Fruit fly (Drosophila melanogaster) whole organism, embryonic: ENCODE measurements around the gene osp.

ENCODE experiments used
- Antp ChIP-seq: fragments of 200-800 bp; sonication (Bioruptor generic); optimal IDR thresholded peaks from 3 replicates; lab custom pipeline; 2016; ENCODE audit warnings: missing biosample characterization, missing genetic modification characterization
- B-H2 ChIP-seq: fragments of 200-800 bp; sonication (Bioruptor generic); optimal IDR thresholded peaks from 2 replicates; lab custom pipeline; 2018; ENCODE audit warnings: missing biosample characterization, mild to moderate bottlenecking, missing genetic modification characterization
- CG10274 ChIP-seq: fragments of 200-800 bp; sonication (Bioruptor generic); optimal IDR thresholded peaks from 3 replicates; lab custom pipeline; 2017; ENCODE audit warnings: missing biosample characterization, mild to moderate bottlenecking, missing genetic modification characterization
- CG10654 ChIP-seq: fragments of 200-800 bp; sonication (Bioruptor generic); optimal IDR thresholded peaks from 2 replicates; lab custom pipeline; 2016; ENCODE audit warnings: missing biosample characterization, missing genetic modification characterization
- CG12299 ChIP-seq: fragments of 200-800 bp; sonication (Bioruptor generic); optimal IDR thresholded peaks from 2 replicates; lab custom pipeline; 2018; ENCODE audit warnings: missing biosample characterization, mild to moderate bottlenecking, missing genetic modification characterization
- CG1233 ChIP-seq: fragments of 200-800 bp; sonication (Bioruptor generic); optimal IDR thresholded peaks from 4 replicates; lab custom pipeline; 2018; ENCODE audit warnings: missing biosample characterization, mild to moderate bottlenecking, missing genetic modification characterization
- CG12391 ChIP-seq: fragments of 200-800 bp; sonication (Bioruptor generic); optimal IDR thresholded peaks from 3 replicates; lab custom pipeline; 2018; ENCODE audit warnings: missing biosample characterization, mild to moderate bottlenecking, missing genetic modification characterization, moderate library complexity
- CG14860 ChIP-seq: fragments of 200-800 bp; sonication (Bioruptor generic); IDR thresholded peaks from 3 replicates; pipeline ENCODE4 v1.3.6; 2022; ENCODE audit warnings: missing biosample characterization, missing genetic modification characterization; ENCODE audit not compliant: partially characterized antibody
- CG15011 ChIP-seq: fragments of 200-800 bp; sonication (Bioruptor generic); optimal IDR thresholded peaks from 3 replicates; lab custom pipeline; 2018; ENCODE audit warnings: missing biosample characterization, mild to moderate bottlenecking, missing genetic modification characterization
- CG15269 ChIP-seq: fragments of 200-800 bp; sonication (Bioruptor generic); optimal IDR thresholded peaks from 2 replicates; lab custom pipeline; 2018; ENCODE audit warnings: missing biosample characterization, mild to moderate bottlenecking, missing genetic modification characterization, moderate library complexity
- CG15514 ChIP-seq: fragments of 200-800 bp; sonication (Bioruptor generic); optimal IDR thresholded peaks from 3 replicates; lab custom pipeline; 2017; ENCODE audit warnings: missing biosample characterization, missing genetic modification characterization, mild to moderate bottlenecking, moderate library complexity, missing genetic modification reagents
- CG17328 ChIP-seq: fragments of 200-800 bp; sonication (Bioruptor generic); IDR thresholded peaks from 2 replicates; pipeline ENCODE4 v1.3.6; 2022; ENCODE audit warnings: missing biosample characterization, missing genetic modification characterization
- CG17361 ChIP-seq: fragments of 200-800 bp; sonication (Bioruptor generic); IDR thresholded peaks from 3 replicates; pipeline ENCODE4 v1.3.6; 2022; ENCODE audit warnings: missing biosample characterization, missing genetic modification characterization
- CG33213 ChIP-seq: fragments of 200-800 bp; sonication (Bioruptor generic); optimal IDR thresholded peaks from 3 replicates; lab custom pipeline; 2016; ENCODE audit warnings: missing biosample characterization, missing genetic modification characterization
- CG3726 ChIP-seq: fragments of 200-800 bp; sonication (Bioruptor generic); IDR thresholded peaks from 3 replicates; pipeline ENCODE4, ENCODE4 v1.3.6; 2022; ENCODE audit warnings: missing biosample characterization, missing genetic modification characterization
- CG3847 ChIP-seq: fragments of 200-800 bp; sonication (Bioruptor generic); IDR thresholded peaks from 2 replicates; pipeline ENCODE4 v1.3.6; 2022; ENCODE audit warnings: missing biosample characterization, missing genetic modification characterization
- CG4282 ChIP-seq: fragments of 200-800 bp; sonication (Bioruptor generic); optimal IDR thresholded peaks from 2 replicates; lab custom pipeline; 2016; ENCODE audit warnings: missing biosample characterization, missing genetic modification characterization
- CG4404 ChIP-seq: fragments of 200-800 bp; sonication (Bioruptor generic); IDR thresholded peaks from 2 replicates; pipeline ENCODE4 v1.3.6; 2022; ENCODE audit warnings: missing biosample characterization, missing genetic modification characterization
- CG4854 ChIP-seq: fragments of 200-800 bp; sonication (Bioruptor generic); optimal IDR thresholded peaks from 2 replicates; lab custom pipeline; 2016; ENCODE audit warnings: missing biosample characterization, missing genetic modification characterization, inconsistent platforms
- CG6175 ChIP-seq: fragments of 200-800 bp; sonication (Bioruptor generic); IDR thresholded peaks from 3 replicates; pipeline ENCODE4 v1.3.6; 2022; ENCODE audit warnings: missing biosample characterization, missing genetic modification characterization
- CG6791 ChIP-seq: fragments of 200-800 bp; sonication (Bioruptor generic); IDR thresholded peaks from 3 replicates; pipeline ENCODE4 v1.3.6; 2022; ENCODE audit warnings: missing biosample characterization, missing genetic modification characterization; ENCODE audit not compliant: partially characterized antibody
- CG7271 ChIP-seq: fragments of 200-800 bp; sonication (Bioruptor generic); optimal IDR thresholded peaks from 2 replicates; lab custom pipeline; 2018; ENCODE audit warnings: missing biosample characterization, mild to moderate bottlenecking, missing genetic modification characterization, moderate library complexity
- CG7556 ChIP-seq: fragments of 200-800 bp; sonication (Bioruptor generic); optimal IDR thresholded peaks from 2 replicates; lab custom pipeline; 2017; ENCODE audit warnings: missing biosample characterization, mild to moderate bottlenecking, missing genetic modification characterization
- CG9437 ChIP-seq: fragments of 200-800 bp; sonication (Bioruptor generic); optimal IDR thresholded peaks from 2 replicates; lab custom pipeline; 2018; ENCODE audit warnings: missing biosample characterization, mild to moderate bottlenecking, missing genetic modification characterization
- CG9727 ChIP-seq: fragments of 200-800 bp; sonication (Bioruptor generic); optimal IDR thresholded peaks from 3 replicates; lab custom pipeline; 2017; ENCODE audit warnings: missing biosample characterization, mild to moderate bottlenecking, missing genetic modification characterization
- Hr78 ChIP-seq, 2 experiments: fragments of 200-800 bp in 1 of 2; fragments of >200 bp in 1 of 2; sonication (Bioruptor generic) in 1 of 2; optimal IDR thresholded peaks; 2 replicates each; lab custom pipeline; 2017 to 2019; ENCODE audit warnings: missing biosample characterization in 2 of 2, missing genetic modification characterization in 2 of 2, mild to moderate bottlenecking in 1 of 2, moderate library complexity in 1 of 2
- Kr ChIP-seq: fragments of 200-800 bp; sonication (Bioruptor generic); optimal IDR thresholded peaks from 2 replicates; lab custom pipeline; 2017; ENCODE audit warnings: missing biosample characterization, mild to moderate bottlenecking, missing genetic modification characterization
- Lhr ChIP-seq: fragments of 200-800 bp; sonication (Bioruptor generic); optimal IDR thresholded peaks from 3 replicates; lab custom pipeline; 2017; ENCODE audit warnings: mild to moderate bottlenecking, missing biosample characterization, missing genetic modification reagents, missing genetic modification characterization
- Poxn ChIP-seq: fragments of 200-800 bp; sonication (Bioruptor generic); IDR thresholded peaks from 2 replicates; pipeline ENCODE4 v1.3.6; 2022; ENCODE audit warnings: missing biosample characterization, missing genetic modification characterization
- Spps ChIP-seq: fragments of 200-800 bp; sonication (Bioruptor generic); optimal IDR thresholded peaks from 2 replicates; lab custom pipeline; 2018; ENCODE audit warnings: missing biosample characterization, mild to moderate bottlenecking, missing genetic modification characterization
- Ssrp ChIP-seq: fragments of 200-800 bp; sonication (Bioruptor generic); optimal IDR thresholded peaks from 2 replicates; lab custom pipeline; 2018; ENCODE audit warnings: missing biosample characterization, mild to moderate bottlenecking, missing genetic modification characterization, moderate library complexity
- Xbp1 ChIP-seq: fragments of 200-800 bp; sonication (Bioruptor generic); optimal IDR thresholded peaks from 3 replicates; lab custom pipeline; 2016; ENCODE audit warnings: missing biosample characterization, mild to moderate bottlenecking, missing genetic modification characterization
- ac ChIP-seq: fragments of 200-800 bp; sonication (Bioruptor generic); optimal IDR thresholded peaks from 3 replicates; lab custom pipeline; 2017; ENCODE audit warnings: missing biosample characterization, mild to moderate bottlenecking, missing genetic modification characterization
- bcd ChIP-seq: fragments of 200-800 bp; sonication (Bioruptor generic); optimal IDR thresholded peaks from 2 replicates; lab custom pipeline; 2017; ENCODE audit warnings: missing biosample characterization, mild to moderate bottlenecking, missing genetic modification characterization
- chn ChIP-seq: fragments of 200-800 bp; sonication (Bioruptor generic); optimal IDR thresholded peaks from 2 replicates; lab custom pipeline; 2016; ENCODE audit warnings: missing biosample characterization, missing genetic modification characterization
- croc ChIP-seq: fragments of 200-800 bp; sonication (Bioruptor generic); conservative IDR thresholded peaks from 3 replicates; pipeline ENCODE4 v1.3.6; 2022; ENCODE audit warnings: missing biosample characterization, missing genetic modification characterization
- crol ChIP-seq: fragments of 200-800 bp; sonication (Bioruptor generic); IDR thresholded peaks from 2 replicates; pipeline ENCODE4 v1.3.6; 2022; ENCODE audit warnings: missing biosample characterization, missing genetic modification characterization
- dmrt11E ChIP-seq: fragments of 200-800 bp; sonication (Bioruptor generic); optimal IDR thresholded peaks from 3 replicates; lab custom pipeline; 2018; ENCODE audit warnings: missing biosample characterization, mild to moderate bottlenecking, missing genetic modification characterization, moderate library complexity
- esg ChIP-seq: fragments of 200-800 bp; sonication (Bioruptor generic); conservative IDR thresholded peaks from 2 replicates; pipeline ENCODE4 v1.3.6; 2022; ENCODE audit warnings: missing biosample characterization, missing genetic modification characterization
- fd3F ChIP-seq: fragments of 200-800 bp; sonication (Bioruptor generic); optimal IDR thresholded peaks from 2 replicates; lab custom pipeline; 2018; ENCODE audit warnings: missing biosample characterization, mild to moderate bottlenecking, missing genetic modification characterization, moderate library complexity
- fd64A ChIP-seq: fragments of 200-800 bp; sonication (Bioruptor generic); optimal IDR thresholded peaks from 3 replicates; lab custom pipeline; 2018; ENCODE audit warnings: missing biosample characterization, mild to moderate bottlenecking, missing genetic modification characterization
- fd96Cb ChIP-seq: fragments of 200-800 bp; sonication (Bioruptor generic); optimal IDR thresholded peaks from 2 replicates; lab custom pipeline; 2018; ENCODE audit warnings: missing biosample characterization, mild to moderate bottlenecking, missing genetic modification characterization, moderate library complexity
- ftz-f1 ChIP-seq: fragments of 200-800 bp; sonication (Bioruptor generic); optimal IDR thresholded peaks from 2 replicates; lab custom pipeline; 2016; ENCODE audit warnings: missing biosample characterization, missing genetic modification characterization
- grau ChIP-seq: fragments of 200-800 bp; optimal IDR thresholded peaks from 3 replicates; lab custom pipeline; 2019; ENCODE audit warnings: missing biosample characterization, mild to moderate bottlenecking, missing genetic modification characterization, moderate library complexity
- insv ChIP-seq, 2 experiments: fragments of 200-800 bp; sonication (Bioruptor generic); optimal IDR thresholded peaks; 3 replicates each; lab custom pipeline; 2016 to 2018; ENCODE audit warnings: missing biosample characterization in 2 of 2, missing genetic modification characterization in 2 of 2
- nmo ChIP-seq: fragments of 200-800 bp; sonication (Bioruptor generic); optimal IDR thresholded peaks from 2 replicates; lab custom pipeline; 2018; ENCODE audit warnings: missing biosample characterization, mild to moderate bottlenecking, missing genetic modification characterization, moderate library complexity
- row ChIP-seq: fragments of 200-800 bp; sonication (Bioruptor generic); IDR thresholded peaks from 3 replicates; pipeline ENCODE4 v1.3.6; 2022; ENCODE audit warnings: missing biosample characterization, missing genetic modification characterization
- sim ChIP-seq: fragments of 200-800 bp; sonication (Bioruptor generic); IDR thresholded peaks from 2 replicates; pipeline ENCODE4 v1.3.6; 2022; ENCODE audit warnings: missing biosample characterization, missing genetic modification characterization
- slou ChIP-seq: fragments of 200-800 bp; sonication (Bioruptor generic); optimal IDR thresholded peaks from 3 replicates; lab custom pipeline; 2016; ENCODE audit warnings: missing biosample characterization, missing genetic modification characterization
- so ChIP-seq: fragments of 200-800 bp; sonication (Bioruptor generic); IDR thresholded peaks from 3 replicates; pipeline ENCODE4 v1.3.6; 2022; ENCODE audit warnings: missing biosample characterization, missing genetic modification characterization
- zf30C ChIP-seq: fragments of 200-800 bp; sonication (Bioruptor generic); optimal IDR thresholded peaks from 3 replicates; lab custom pipeline; 2018; ENCODE audit warnings: missing biosample characterization, mild to moderate bottlenecking, missing genetic modification characterization

Gene osp

dm6 chr2L:14690791-14691190 lies 1.7 kb upstream of the osp start (continued):
- TF ChIP-seq crol (no peak), fd64A (GFP tag; lab: Kevin White, UChicago) (no peak), Lhr (GFP tag; lab: Kevin White, UChicago) (no peak), CG7556 (GFP tag; lab: Kevin White, UChicago) (peak; percentile 9), dmrt11E (peak; percentile 85), CG3847 (no peak), fd96Cb (peak; percentile 51), CG1233 (GFP tag; lab: Kevin White, UChicago) (no peak), CG7271 (tag; lab: Kevin White, UChicago) (no peak), CG10654 (GFP tag; lab: Kevin White, UChicago) (no peak), chn (no peak), Poxn (GFP tag; lab: Robert Waterston, UW) (no peak), CG6791 (no peak), CG33213 (GFP tag; lab: Kevin White, UChicago) (no peak), bcd (GFP tag; lab: Kevin White, UChicago) (no peak), nmo (peak; percentile 63), grau (tag; lab: Kevin White, UChicago) (peak; percentile 5), insv (GFP tag; optimal IDR thresholded peaks at IDR 0.05; lab: Kevin White, UChicago) (no peak), CG15011 (GFP tag; lab: Kevin White, UChicago) (no peak), CG12391 (tag; lab: Kevin White, UChicago) (peak; percentile 28), croc (GFP tag; lab: Robert Waterston, UW) (0 out of 3 replicates have a peak, but pooled peaks have one; percentile 29), CG4404 (no peak), Antp (GFP tag; lab: Kevin White, UChicago) (no peak), CG9727 (GFP tag; lab: Kevin White, UChicago) (peak; percentile 73), CG6175 (GFP tag; lab: Robert Waterston, UW) (no peak), CG12299 (tag; lab: Kevin White, UChicago) (no peak), CG3726 (GFP tag; lab: Robert Waterston, UW) (no peak), ac (GFP tag; lab: Kevin White, UChicago) (no peak), CG9437 (no peak), slou (no peak), Kr (GFP tag; lab: Kevin White, UChicago) (peak; percentile 54), row (peak; percentile 50; the same call in 1 of the 3 replicates), CG4854 (no peak), Ssrp (tag; lab: Kevin White, UChicago) (peak; percentile 20), Hr78 (GFP tag; optimal IDR thresholded peaks at IDR 0.05; lab: Kevin White, UChicago) (no peak), Xbp1 (peak; percentile 7), zf30C (GFP tag; lab: Kevin White, UChicago) (peak; percentile 71), CG14860 (GFP tag; lab: Robert Waterston, UW) (no peak), CG15269 (tag; lab: Kevin White, UChicago) (no peak), CG10274 (GFP tag; lab: Kevin White, UChicago) (no peak), so (GFP tag; lab: Robert Waterston, UW) (no peak), Spps (tag; lab: Kevin White, UChicago) (peak; percentile 15), fd3F (GFP tag; lab: Kevin White, UChicago) (no peak), ftz-f1 (GFP tag; lab: Kevin White, UChicago) (no peak), CG17361 (GFP tag; lab: Robert Waterston, UW) (0 out of 3 replicates have a peak, but pooled peaks have one; percentile 25), CG15514 (no peak), sim (GFP tag; lab: Robert Waterston, UW) (no peak), CG17328 (GFP tag; lab: Robert Waterston, UW) (peak; percentile 50; the same call in 1 of the 2 replicates), esg (GFP tag; lab: Robert Waterston, UW) (no peak), B-H2 (GFP tag; lab: Kevin White, UChicago) (no peak), CG4282 (no peak)
